Fruit fly (Drosophila melanogaster) Kc167 (cell line): ENCODE data around the gene dsf.

ENCODE experiments used
- Myc ChIP-seq: fragments of >200 bp; optimal IDR thresholded peaks from 2 replicates; lab custom pipeline; 2017; ENCODE audit warnings: missing external identifiers
- Sin3A ChIP-seq: fragments of >200 bp; optimal IDR thresholded peaks from 2 replicates; lab custom pipeline; 2018; ENCODE audit warnings: missing external identifiers
- h ChIP-seq: fragments of >200 bp; optimal IDR thresholded peaks from 3 replicates; lab custom pipeline; 2018; ENCODE audit warnings: missing external identifiers
- insv ChIP-seq: fragments of >200 bp; optimal IDR thresholded peaks from 3 replicates; lab custom pipeline; 2018; ENCODE audit warnings: missing external identifiers
- psq ChIP-seq: fragments of >200 bp; optimal IDR thresholded peaks from 2 replicates; lab custom pipeline; 2017; ENCODE audit warnings: missing external identifiers
- ttk ChIP-seq: sonication (Bioruptor generic); optimal IDR thresholded peaks from 2 replicates; lab custom pipeline; 2017; ENCODE audit warnings: missing external identifiers

Gene dsf

dm6 chr2L:5986940-5987339, 61.2 kb downstream of the dsf start:
- no peak for TF ChIP-seq Sin3A (lab: Kevin White, UChicago)
- no peak for TF ChIP-seq h
- TF ChIP-seq ttk (lab: Kevin White, UChicago): no peak
- no peak for TF ChIP-seq insv
- no peak for TF ChIP-seq Myc (lab: Kevin White, UChicago)
- TF ChIP-seq psq (lab: Kevin White, UChicago): no peak

- TF ChIP-seq Sin3A (lab: Kevin White, UChicago): no peak
- TF ChIP-seq ttk (lab: Kevin White, UChicago): no peak
Measured at dm6 chr2L:5988115-5989092, 62.7 kb downstream of the dsf start.
